Worm (Caenorhabditis elegans) whole organism, dauer: ENCODE data around the gene C08H9.16.

Experiments
- unc-62 ChIP-seq: sonication (generic microtip); optimal IDR thresholded peaks from 2 replicates; lab custom pipeline; 2017; ENCODE audit warnings: missing biosample characterization, missing genetic modification reagents, missing genetic modification characterization

The C08H9.16 gene

DNA sequence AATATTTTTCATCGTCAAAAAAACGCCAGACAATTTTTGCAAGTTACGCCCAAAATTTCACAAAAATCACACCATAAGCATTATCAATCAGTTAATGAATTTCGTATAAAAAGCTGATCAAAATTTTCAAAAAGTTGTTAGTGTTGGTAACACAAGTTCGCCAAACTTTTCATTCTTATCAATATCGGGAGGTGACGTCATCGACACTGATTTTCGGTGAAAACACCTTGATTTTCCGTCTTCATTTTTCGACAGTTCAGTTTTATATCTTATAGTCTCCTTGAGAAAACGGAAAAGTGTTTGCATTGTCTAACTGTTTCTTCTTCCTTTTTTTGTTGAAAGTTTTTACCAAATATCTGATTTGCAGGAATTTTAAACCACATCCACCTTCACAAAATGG lies 11.8 kb upstream of the C08H9.16 start, which contains the start of gene C08H9.15:
C08H9.15 (plus strand) TSS at position 368 of the 400 bp plus-strand sequence.
- TF ChIP-seq unc-62 (GFP tag; lab: Kevin White, UChicago), result no peak

DNA sequence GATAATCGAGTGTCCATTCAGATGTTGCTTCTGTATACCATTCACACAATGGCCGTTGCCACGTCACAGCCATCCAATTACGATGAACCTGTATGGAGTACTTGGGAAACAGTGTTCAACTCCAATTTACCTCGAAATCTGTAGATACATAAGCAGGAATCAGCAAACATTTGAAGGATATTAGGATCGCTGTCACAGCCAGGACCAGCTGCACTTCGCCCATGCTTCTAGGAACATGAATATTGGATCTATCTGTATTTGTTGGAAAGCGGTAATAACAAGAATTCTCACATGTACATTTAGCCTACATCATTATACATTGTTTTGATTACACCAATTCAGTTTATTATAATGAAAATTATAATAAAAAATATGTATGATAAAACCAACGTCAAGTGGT lies 6.4 kb upstream of the C08H9.16 start, which contains the start of gene algn-8:
algn-8 (minus strand) TSS at position 227 of the 400 bp plus-strand sequence.
- no peak for TF ChIP-seq unc-62 (GFP tag; lab: Kevin White, UChicago)

DNA sequence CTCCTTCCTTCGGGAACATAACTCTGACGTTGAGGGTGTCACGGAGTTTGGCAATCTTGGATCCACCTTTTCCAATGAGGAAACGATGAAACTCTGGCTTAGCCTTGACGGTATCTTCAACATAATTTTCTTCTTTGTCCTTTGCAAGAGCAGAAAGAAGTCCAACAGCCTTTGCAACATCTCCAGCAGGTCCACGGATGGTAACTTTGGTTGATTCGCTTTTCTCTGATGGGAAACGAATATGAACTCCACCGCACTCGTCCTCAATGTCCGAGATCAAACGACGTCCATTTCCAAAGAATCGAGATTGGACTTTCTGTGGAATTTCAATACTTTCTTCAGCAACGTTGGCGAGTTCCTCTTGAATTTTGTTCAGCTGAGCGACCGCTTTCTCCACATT lies 4.0 kb upstream of the C08H9.16 start:
- no peak for TF ChIP-seq unc-62 (GFP tag; lab: Kevin White, UChicago)

DNA sequence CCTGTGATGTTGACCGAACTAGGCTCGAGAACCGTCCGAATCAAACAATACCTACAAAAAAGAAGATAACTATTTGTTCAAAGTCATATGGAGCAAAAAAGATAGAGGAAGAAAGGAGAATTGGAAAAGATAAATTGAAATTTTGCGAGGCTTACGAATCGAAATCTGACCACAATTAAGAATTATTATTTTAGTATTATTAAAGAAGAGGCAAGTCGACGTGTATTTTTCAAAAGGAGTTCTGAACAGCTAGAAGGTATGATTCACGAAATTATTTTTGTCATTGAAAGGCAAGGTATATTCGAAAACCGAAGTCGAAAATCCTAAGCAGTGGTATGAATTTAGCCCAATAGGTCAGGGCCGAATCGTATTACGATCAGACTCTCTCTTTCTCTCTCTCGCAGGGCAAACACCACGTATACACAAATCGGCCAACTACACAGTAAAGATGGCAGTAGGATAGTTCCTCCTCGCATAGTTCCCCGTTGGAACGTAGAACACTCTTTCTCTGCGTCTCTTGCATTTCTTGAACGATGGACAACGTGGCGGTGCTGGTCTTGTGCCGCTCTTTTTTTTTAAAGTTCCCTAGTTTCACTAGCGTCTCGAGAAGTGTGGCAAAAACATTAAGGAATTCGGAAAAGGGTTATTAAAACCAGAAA lies 1.4 kb upstream of the C08H9.16 start, which contains the start of gene vgln-1:
vgln-1 (minus strand) TSS at position 51 of the 659 bp plus-strand sequence.
- no peak for TF ChIP-seq unc-62 (GFP tag; lab: Kevin White, UChicago)

DNA sequence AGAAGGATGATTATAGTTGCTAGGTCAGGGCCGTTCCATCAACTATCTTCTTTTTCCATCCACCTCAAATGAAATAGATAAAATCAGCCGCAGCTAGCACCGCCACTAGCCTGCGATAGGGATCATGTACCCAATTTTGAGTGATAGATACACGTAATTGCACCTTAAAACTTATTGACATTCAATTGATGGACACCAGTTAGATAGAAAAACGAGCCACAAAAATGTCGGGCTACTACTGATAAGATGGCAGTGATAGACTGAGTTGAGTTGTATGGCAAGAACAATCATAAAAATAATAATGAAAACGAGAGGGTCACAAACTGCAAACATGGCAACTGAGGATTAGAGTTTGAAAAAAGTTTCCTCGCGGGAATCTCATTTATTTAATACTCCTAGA lies 755 bp upstream of the C08H9.16 start:
- TF ChIP-seq unc-62 (GFP tag; lab: Kevin White, UChicago), result no peak

- no peak for TF ChIP-seq unc-62 (GFP tag; lab: Kevin White, UChicago)
Measured at ce11 chrII:9894435-9894834, 1.9 kb downstream of the C08H9.16 start, which contains the start of gene F26C11.1. F26C11.1 (plus strand) TSS chrII:9894735.

ce11 chrII:9895173-9895572 lies 2.6 kb downstream of the C08H9.16 start:
- no peak for TF ChIP-seq unc-62 (GFP tag; lab: Kevin White, UChicago)

DNA sequence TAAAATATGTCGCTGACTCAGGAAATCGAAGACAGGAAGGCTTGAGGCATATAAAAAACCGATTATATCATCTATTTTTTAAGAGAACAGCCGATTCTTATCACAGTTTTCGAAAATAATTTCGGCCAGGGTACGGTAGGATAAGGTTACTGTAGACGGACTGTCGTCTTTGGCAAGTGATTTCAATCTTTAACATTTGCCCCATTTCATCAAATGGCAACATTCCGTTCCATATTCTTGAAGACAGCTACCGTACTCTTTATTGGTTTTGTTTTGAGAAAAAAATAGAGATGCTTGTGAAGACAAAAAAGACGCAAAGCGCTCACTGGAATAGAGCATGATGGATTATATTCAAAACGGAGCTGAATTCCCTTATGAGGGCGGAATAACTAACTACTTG lies 6.2 kb downstream of the C08H9.16 start:
- TF ChIP-seq unc-62 (GFP tag; lab: Kevin White, UChicago), result no peak

ce11 chrII:9900276-9900675 lies 7.7 kb downstream of the C08H9.16 start, which contains the start of gene unc-4:
unc-4 (minus strand) TSS chrII:9900376.
- TF ChIP-seq unc-62 (GFP tag; lab: Kevin White, UChicago), result no peak

ce11 chrII:9904459-9904858 lies 11.9 kb downstream of the C08H9.16 start:
- TF ChIP-seq unc-62 (GFP tag; lab: Kevin White, UChicago), result no peak

DNA sequence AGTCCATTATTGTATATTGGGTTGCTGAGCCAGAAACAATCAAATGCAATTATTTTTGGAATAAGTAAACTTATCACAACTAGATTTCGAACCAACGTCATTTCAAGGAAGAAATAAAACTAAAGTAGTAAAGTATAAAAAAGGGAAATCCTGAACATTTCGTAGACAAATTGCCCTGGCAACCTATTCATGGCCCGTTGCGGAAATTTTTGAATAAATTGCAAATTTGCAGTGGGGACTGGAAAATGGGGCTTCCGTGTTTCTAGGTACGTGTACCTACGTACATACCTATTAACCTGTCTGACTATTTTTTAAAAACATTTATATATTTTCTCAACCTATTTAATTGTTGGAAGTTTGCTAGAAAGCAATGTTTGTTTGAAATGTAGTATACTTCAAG lies 22.4 kb downstream of the C08H9.16 start, which contains the start of gene F26C11.3:
F26C11.3 (minus strand) TSS at position 101 of the 400 bp plus-strand sequence.
- TF ChIP-seq unc-62 (GFP tag; lab: Kevin White, UChicago), result no peak

ce11 chrII:9916177-9916576 lies 23.6 kb downstream of the C08H9.16 start, which contains the start of gene F26C11.4:
F26C11.4 (minus strand) TSS chrII:9916277.
- TF ChIP-seq unc-62 (GFP tag; lab: Kevin White, UChicago), result no peak

- no peak for TF ChIP-seq unc-62 (GFP tag; lab: Kevin White, UChicago)
Measured at ce11 chrII:9917904-9918303, 25.3 kb downstream of the C08H9.16 start, which contains the start of gene C05C10.8. C05C10.8 (minus strand) TSS chrII:9918004.

DNA sequence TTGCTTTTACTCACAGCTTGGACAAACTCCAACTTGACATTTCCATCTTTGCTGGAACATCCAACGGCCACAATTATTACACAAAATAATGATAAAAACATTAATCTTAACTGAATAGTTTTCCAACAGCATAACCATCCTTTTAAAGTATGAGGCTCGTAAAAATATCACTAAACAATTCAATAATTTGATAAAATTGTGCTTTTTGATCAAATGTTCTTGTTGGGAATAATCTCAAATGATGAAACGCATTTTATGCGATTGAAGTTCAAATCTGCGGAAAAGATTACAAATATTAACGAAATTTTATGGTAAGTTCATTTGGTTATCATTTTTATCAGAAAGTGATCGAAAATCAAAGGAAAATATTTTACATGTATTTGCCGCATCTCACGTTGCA lies 27.9 kb downstream of the C08H9.16 start, which contains the start of gene pho-10:
pho-10 (minus strand) TSS at position 101 of the 400 bp plus-strand sequence.
- TF ChIP-seq unc-62 (GFP tag; lab: Kevin White, UChicago), result no peak

- TF ChIP-seq unc-62 (GFP tag; lab: Kevin White, UChicago), result no peak
Measured at ce11 chrII:9921622-9922269, 29.2 kb downstream of the C08H9.16 start, which contains the start of gene C05C10.2. C05C10.2 (plus strand) TSS chrII:9922219.

- TF ChIP-seq unc-62 (GFP tag; lab: Kevin White, UChicago), result no peak
Measured at ce11 chrII:9928470-9928869, 35.9 kb downstream of the C08H9.16 start.
